Worm (Caenorhabditis elegans) whole organism, L4 larva: ENCODE data around the gene gadr-3.

ENCODE experiments used
- Y5F2A.4 ChIP-seq: fragments of 200-800 bp; sonication (Bioruptor generic); optimal IDR thresholded peaks from 2 replicates; lab custom pipeline; 2018; ENCODE audit warnings: mild to moderate bottlenecking, missing genetic modification characterization, missing compliant biosample characterization
- ceh-20 ChIP-seq: fragments of 200-800 bp; sonication (Bioruptor generic); IDR thresholded peaks from 2 replicates; pipeline ENCODE4 v1.3.6; 2022; ENCODE audit warnings: missing genetic modification reagents, missing genetic modification characterization, missing compliant biosample characterization
- ces-1 ChIP-seq: fragments of 150-350 bp; sonication (generic microtip); optimal IDR thresholded peaks from 4 replicates; lab custom pipeline; 2014; ENCODE audit warnings: missing biosample characterization, missing genetic modification reagents, missing genetic modification characterization
- ztf-11 ChIP-seq: fragments of 150-350 bp; optimal IDR thresholded peaks from 2 replicates; lab custom pipeline; 2014; ENCODE audit warnings: missing biosample characterization, missing genetic modification characterization

DNA sequence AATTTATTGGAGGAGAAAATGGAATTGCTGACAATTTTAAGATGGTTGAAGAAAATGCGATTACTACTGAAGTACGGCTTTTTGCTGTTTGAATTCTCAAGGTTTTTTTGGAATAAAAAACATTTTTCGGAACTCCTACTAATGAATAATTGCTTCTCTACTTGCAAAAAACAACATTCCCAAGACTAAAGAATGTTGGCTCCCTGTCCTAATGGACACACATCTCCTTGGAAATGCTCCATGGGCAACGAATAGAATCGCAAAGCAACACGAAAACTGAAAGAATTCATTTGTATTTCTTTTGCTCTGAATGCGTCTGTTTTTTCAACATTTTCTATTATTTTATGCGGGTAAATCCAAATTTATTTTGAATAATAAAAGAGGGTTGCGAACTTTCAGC, 12.9 kb downstream of the gadr-3 start, which contains the start of gene C18F10.2:
- TF ChIP-seq ztf-11 (no peak), ceh-20 (GFP tag; lab: Robert Waterston, UW) (no peak), Y5F2A.4 (GFP tag; lab: Kevin White, UChicago) (no peak), ces-1 (GFP tag; lab: Kevin White, UChicago) (no peak)
